Worm (Caenorhabditis elegans): ENCODE data around the gene K01A11.1.

ce11 chrIII:3398485-3398884, 32.8 kb downstream of the K01A11.1 start:
- TF ChIP-seq him-1 (tag; optimal IDR thresholded peaks at IDR 0.05) (no peak), mxl-1 (tag; optimal IDR thresholded peaks at IDR 0.05) (no peak), hlh-12 (tag; optimal IDR thresholded peaks at IDR 0.05) (no peak), ama-1 (optimal IDR thresholded peaks at IDR 0.05) (no peak), ama-1 (GFP tag; optimal IDR thresholded peaks at IDR 0.05) (no peak), F49E8.2 (tag; optimal IDR thresholded peaks at IDR 0.05; ENCODE audit: insufficient read depth) (no peak), lir-1 (GFP tag; conservative IDR thresholded peaks at IDR 0.05) (no peak)
